Fruit fly (Drosophila melanogaster) whole organism, embryonic: ENCODE measurements around the gene AP-1mu.

Source experiments
- Bteb2 ChIP-seq: fragments of 200-800 bp; sonication (Bioruptor generic); optimal IDR thresholded peaks from 2 replicates; lab custom pipeline; 2016; ENCODE audit warnings: missing biosample characterization, missing genetic modification characterization
- CG10274 ChIP-seq: fragments of 200-800 bp; sonication (Bioruptor generic); optimal IDR thresholded peaks from 3 replicates; lab custom pipeline; 2017; ENCODE audit warnings: missing biosample characterization, mild to moderate bottlenecking, missing genetic modification characterization
- CG10366 ChIP-seq: fragments of 200-800 bp; sonication (Bioruptor generic); IDR thresholded peaks from 2 replicates; pipeline ENCODE4 v1.3.6; 2022; ENCODE audit warnings: missing biosample characterization, missing genetic modification characterization
- CG11247 ChIP-seq: fragments of 200-800 bp; sonication (Bioruptor generic); IDR thresholded peaks from 2 replicates; pipeline ENCODE4 v1.3.6; 2022; ENCODE audit warnings: missing biosample characterization, missing genetic modification characterization
- CG11695 ChIP-seq: fragments of 200-800 bp; sonication (Bioruptor generic); IDR thresholded peaks from 3 replicates; pipeline ENCODE4 v1.3.6; 2022; ENCODE audit warnings: missing biosample characterization, missing genetic modification characterization
- CG12299 ChIP-seq: fragments of 200-800 bp; sonication (Bioruptor generic); optimal IDR thresholded peaks from 2 replicates; lab custom pipeline; 2018; ENCODE audit warnings: missing biosample characterization, mild to moderate bottlenecking, missing genetic modification characterization
- CG12391 ChIP-seq: fragments of 200-800 bp; sonication (Bioruptor generic); optimal IDR thresholded peaks from 3 replicates; lab custom pipeline; 2018; ENCODE audit warnings: missing biosample characterization, mild to moderate bottlenecking, missing genetic modification characterization, moderate library complexity
- CG12769 ChIP-seq: fragments of 200-800 bp; sonication (Bioruptor generic); optimal IDR thresholded peaks from 2 replicates; lab custom pipeline; 2019; ENCODE audit warnings: missing biosample characterization, mild to moderate bottlenecking, missing genetic modification characterization, moderate library complexity
- CG15514 ChIP-seq: fragments of 200-800 bp; sonication (Bioruptor generic); optimal IDR thresholded peaks from 3 replicates; lab custom pipeline; 2017; ENCODE audit warnings: missing biosample characterization, missing genetic modification characterization, mild to moderate bottlenecking, moderate library complexity, missing genetic modification reagents
- CG16779 ChIP-seq: fragments of 200-800 bp; sonication (Bioruptor generic); IDR thresholded peaks from 2 replicates; pipeline ENCODE4 v1.3.6; 2022; ENCODE audit warnings: missing biosample characterization, missing genetic modification characterization
- CG18599 ChIP-seq: fragments of 200-800 bp; sonication (Bioruptor generic); optimal IDR thresholded peaks from 3 replicates; lab custom pipeline; 2017; ENCODE audit warnings: missing biosample characterization, missing genetic modification characterization, mild to moderate bottlenecking, moderate library complexity, missing genetic modification reagents
- CG18764 ChIP-seq: fragments of 200-800 bp; sonication (Bioruptor generic); optimal IDR thresholded peaks from 3 replicates; lab custom pipeline; 2016; ENCODE audit warnings: missing biosample characterization, missing genetic modification characterization
- CG2712 ChIP-seq: fragments of 200-800 bp; optimal IDR thresholded peaks from 3 replicates; lab custom pipeline; 2019; ENCODE audit warnings: missing biosample characterization, mild to moderate bottlenecking, missing genetic modification characterization, moderate library complexity
- CG2889 ChIP-seq: fragments of 200-800 bp; sonication (Bioruptor generic); IDR thresholded peaks from 3 replicates; pipeline ENCODE4 v1.3.6; 2022; ENCODE audit warnings: missing biosample characterization, missing genetic modification characterization
- CG30403 ChIP-seq: fragments of 200-800 bp; sonication (Bioruptor generic); optimal IDR thresholded peaks from 3 replicates; lab custom pipeline; 2016; ENCODE audit warnings: missing biosample characterization, missing genetic modification characterization
- CG32532 ChIP-seq: fragments of 200-800 bp; sonication (Bioruptor generic); IDR thresholded peaks from 2 replicates; pipeline ENCODE4 v1.3.6; 2022; ENCODE audit warnings: missing biosample characterization, missing genetic modification characterization
- CG3726 ChIP-seq: fragments of 200-800 bp; sonication (Bioruptor generic); IDR thresholded peaks from 3 replicates; pipeline ENCODE4, ENCODE4 v1.3.6; 2022; ENCODE audit warnings: missing biosample characterization, missing genetic modification characterization
- CG5180 ChIP-seq: fragments of 200-800 bp; sonication (Bioruptor generic); optimal IDR thresholded peaks from 3 replicates; lab custom pipeline; 2017; ENCODE audit warnings: missing biosample characterization, missing genetic modification characterization, mild to moderate bottlenecking, moderate library complexity, missing genetic modification reagents
- CG7372 ChIP-seq: fragments of 200-800 bp; sonication (Bioruptor generic); IDR thresholded peaks from 2 replicates; pipeline ENCODE4 v1.3.6; 2022; ENCODE audit warnings: missing biosample characterization, missing genetic modification characterization
- CG7556 ChIP-seq: fragments of 200-800 bp; sonication (Bioruptor generic); optimal IDR thresholded peaks from 2 replicates; lab custom pipeline; 2017; ENCODE audit warnings: missing biosample characterization, mild to moderate bottlenecking, missing genetic modification characterization
- CkIIα-i1 ChIP-seq: fragments of 200-800 bp; sonication (Bioruptor generic); IDR thresholded peaks from 2 replicates; pipeline ENCODE4 v1.3.6; 2022; ENCODE audit warnings: missing biosample characterization, missing genetic modification characterization
- D19A ChIP-seq: fragments of 200-800 bp; optimal IDR thresholded peaks from 3 replicates; lab custom pipeline; 2019; ENCODE audit warnings: missing biosample characterization, mild to moderate bottlenecking, missing genetic modification characterization, moderate library complexity
- Dbx ChIP-seq: fragments of 200-800 bp; sonication (Bioruptor generic); IDR thresholded peaks from 3 replicates; pipeline ENCODE4 v1.3.6; 2022; ENCODE audit warnings: missing biosample characterization, missing genetic modification characterization
- Ets97D ChIP-seq: fragments of 200-800 bp; sonication (Bioruptor generic); optimal IDR thresholded peaks from 3 replicates; lab custom pipeline; 2016; ENCODE audit warnings: missing biosample characterization, missing genetic modification characterization
- Meics ChIP-seq: fragments of 200-800 bp; sonication (Bioruptor generic); optimal IDR thresholded peaks from 2 replicates; lab custom pipeline; 2017; ENCODE audit warnings: missing biosample characterization, mild to moderate bottlenecking, missing genetic modification characterization
- Myb ChIP-seq: fragments of 200-800 bp; sonication (Bioruptor generic); optimal IDR thresholded peaks from 2 replicates; lab custom pipeline; 2016; ENCODE audit warnings: missing biosample characterization, missing genetic modification characterization
- NK7.1 ChIP-seq: fragments of 200-800 bp; sonication (Bioruptor generic); optimal IDR thresholded peaks from 3 replicates; lab custom pipeline; 2016; ENCODE audit warnings: missing biosample characterization, missing genetic modification characterization
- Nf-YC ChIP-seq: fragments of 200-800 bp; optimal IDR thresholded peaks from 3 replicates; lab custom pipeline; 2019; ENCODE audit warnings: missing biosample characterization, mild to moderate bottlenecking, missing genetic modification characterization, moderate library complexity
- Oli ChIP-seq: fragments of 200-800 bp; sonication (Bioruptor generic); optimal IDR thresholded peaks from 2 replicates; lab custom pipeline; 2018; ENCODE audit warnings: missing biosample characterization, mild to moderate bottlenecking, missing genetic modification characterization, moderate library complexity
- PHDP ChIP-seq: fragments of 200-800 bp; sonication (Bioruptor generic); optimal IDR thresholded peaks from 3 replicates; lab custom pipeline; 2018; ENCODE audit warnings: missing biosample characterization, mild to moderate bottlenecking, missing genetic modification characterization, moderate library complexity
- Rfx ChIP-seq: fragments of 200-800 bp; sonication (Bioruptor generic); IDR thresholded peaks from 2 replicates; pipeline ENCODE4 v1.3.6; 2022; ENCODE audit warnings: missing biosample characterization, missing genetic modification characterization
- ap ChIP-seq: fragments of 200-800 bp; sonication (Bioruptor generic); IDR thresholded peaks from 2 replicates; pipeline ENCODE4 v1.3.6; 2022; ENCODE audit warnings: missing biosample characterization, missing genetic modification characterization
- az2 ChIP-seq: fragments of 200-800 bp; sonication (Bioruptor generic); optimal IDR thresholded peaks from 3 replicates; lab custom pipeline; 2016; ENCODE audit warnings: missing biosample characterization, missing genetic modification characterization
- caup ChIP-seq: fragments of 200-800 bp; sonication (Bioruptor generic); optimal IDR thresholded peaks from 3 replicates; lab custom pipeline; 2017; ENCODE audit warnings: missing biosample characterization, mild to moderate bottlenecking, missing genetic modification characterization, moderate library complexity; ENCODE audit not compliant: severe bottlenecking
- chinmo ChIP-seq: fragments of 200-800 bp; sonication (Bioruptor generic); IDR thresholded peaks from 4 replicates; pipeline ENCODE4 v1.3.6; 2022; ENCODE audit warnings: missing biosample characterization, missing genetic modification characterization; ENCODE audit not compliant: partially characterized antibody
- dysf ChIP-seq: fragments of 200-800 bp; sonication (Bioruptor generic); IDR thresholded peaks from 3 replicates; pipeline ENCODE4 v1.3.6; 2022; ENCODE audit warnings: missing biosample characterization, missing genetic modification characterization
- grau ChIP-seq: fragments of 200-800 bp; optimal IDR thresholded peaks from 3 replicates; lab custom pipeline; 2019; ENCODE audit warnings: missing biosample characterization, mild to moderate bottlenecking, missing genetic modification characterization, moderate library complexity
- gsb ChIP-seq: fragments of 200-800 bp; sonication (Bioruptor generic); IDR thresholded peaks from 2 replicates; pipeline ENCODE4 v1.3.6; 2022; ENCODE audit warnings: missing biosample characterization, missing genetic modification characterization
- ham ChIP-seq: fragments of 200-800 bp; sonication (Bioruptor generic); IDR thresholded peaks from 2 replicates; pipeline ENCODE4 v1.3.6; 2022; ENCODE audit warnings: missing biosample characterization, missing genetic modification characterization
- hb ChIP-seq: fragments of 200-800 bp; sonication (Bioruptor generic); IDR thresholded peaks from 3 replicates; pipeline ENCODE4 v1.3.6; 2022; ENCODE audit warnings: missing biosample characterization, missing genetic modification characterization; ENCODE audit not compliant: partially characterized antibody
- hkb ChIP-seq, 2 experiments: fragments of 200-800 bp in 1 of 2; fragments of >200 bp in 1 of 2; sonication (Bioruptor generic) in 1 of 2; IDR thresholded peaks in 1 of 2; optimal IDR thresholded peaks in 1 of 2; 2 replicates each; pipeline versions ENCODE4 v1.3.6 to Lab custom; 2017 to 2022; ENCODE audit warnings: missing biosample characterization in 1 of 2, missing genetic modification characterization in 1 of 2
- lilli ChIP-seq: fragments of 200-800 bp; sonication (Bioruptor generic); optimal IDR thresholded peaks from 3 replicates; lab custom pipeline; 2016; ENCODE audit warnings: missing biosample characterization, missing genetic modification characterization
- mam ChIP-seq: fragments of 200-800 bp; sonication (Bioruptor generic); optimal IDR thresholded peaks from 3 replicates; lab custom pipeline; 2016; ENCODE audit warnings: missing biosample characterization, missing genetic modification characterization
- org-1 ChIP-seq: fragments of 200-800 bp; sonication (Bioruptor generic); optimal IDR thresholded peaks from 2 replicates; lab custom pipeline; 2017; ENCODE audit warnings: missing biosample characterization, missing genetic modification characterization
- pho ChIP-seq: fragments of 200-800 bp; sonication (Bioruptor generic); optimal IDR thresholded peaks from 2 replicates; lab custom pipeline; 2016; ENCODE audit warnings: missing biosample characterization, missing genetic modification characterization
- ranshi ChIP-seq: fragments of 200-800 bp; sonication (Bioruptor generic); IDR thresholded peaks from 2 replicates; pipeline ENCODE4 v1.3.6; 2022; ENCODE audit warnings: missing biosample characterization, missing genetic modification characterization
- row ChIP-seq: fragments of 200-800 bp; sonication (Bioruptor generic); IDR thresholded peaks from 3 replicates; pipeline ENCODE4 v1.3.6; 2022; ENCODE audit warnings: missing biosample characterization, missing genetic modification characterization
- sna ChIP-seq: fragments of 200-800 bp; sonication (Bioruptor generic); IDR thresholded peaks from 2 replicates; pipeline ENCODE4 v1.3.6; 2022; ENCODE audit warnings: missing biosample characterization, missing genetic modification characterization; ENCODE audit not compliant: partially characterized antibody
- stc ChIP-seq: fragments of 200-800 bp; sonication (Bioruptor generic); IDR thresholded peaks from 2 replicates; pipeline ENCODE4 v1.3.6; 2022; ENCODE audit warnings: missing biosample characterization, missing genetic modification characterization
- sug ChIP-seq: fragments of 200-800 bp; optimal IDR thresholded peaks from 2 replicates; lab custom pipeline; 2019; ENCODE audit warnings: missing biosample characterization, mild to moderate bottlenecking, missing genetic modification characterization, moderate library complexity
- yki ChIP-seq: fragments of >200 bp; optimal IDR thresholded peaks from 3 replicates; lab custom pipeline; 2018

AP-1mu gene

DNA sequence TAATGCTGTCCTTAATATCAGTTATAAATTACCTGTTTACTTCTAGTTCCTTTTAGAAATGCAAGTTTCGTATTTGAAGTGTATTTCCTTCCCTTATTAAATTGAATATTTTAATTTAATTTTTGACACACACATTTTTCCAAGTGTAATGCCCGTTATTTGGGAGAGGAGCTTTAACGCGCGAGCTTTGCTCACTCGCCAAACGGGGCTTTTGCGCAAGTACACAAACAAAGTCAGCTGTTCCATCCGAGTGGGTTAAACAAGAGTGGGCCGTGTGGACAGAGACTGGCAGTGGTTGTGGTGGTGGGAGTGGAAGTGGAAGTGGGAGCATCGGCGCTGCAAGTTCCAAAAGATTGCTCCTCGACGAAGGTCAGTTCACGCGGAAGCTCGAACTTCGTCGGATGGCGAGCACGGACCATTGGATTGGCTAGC, 21.8 kb upstream of the AP-1mu start, which contains the start of gene CG8301 (continued):
- TF ChIP-seq CG11247 (GFP tag; lab: Robert Waterston, UW): no peak
- TF ChIP-seq ap (GFP tag; lab: Robert Waterston, UW): no peak
- TF ChIP-seq NK7.1: no peak
- TF ChIP-seq Ets97D (GFP tag; lab: Kevin White, UChicago): no peak
- TF ChIP-seq sna (GFP tag; lab: Robert Waterston, UW): no peak
- peak; percentile 45; the same call in 1 of the 2 replicates for TF ChIP-seq CG10366 (GFP tag; lab: Robert Waterston, UW)
- peak; percentile 69; the same call in 1 of the 2 replicates for TF ChIP-seq CG16779 (GFP tag; lab: Robert Waterston, UW)
- peak; percentile 41 for TF ChIP-seq grau (tag; lab: Kevin White, UChicago)
- peak; percentile 39 for TF ChIP-seq CG30403 (GFP tag; lab: Kevin White, UChicago)
- peak; percentile 20 for TF ChIP-seq CG5180 (GFP tag; lab: Kevin White, UChicago)
- TF ChIP-seq yki: no peak
- peak; percentile 7 for TF ChIP-seq org-1
- no peak for TF ChIP-seq CG3726 (GFP tag; lab: Robert Waterston, UW)
- TF ChIP-seq lilli (GFP tag; lab: Kevin White, UChicago): peak; percentile 49
- TF ChIP-seq ranshi (GFP tag; lab: Robert Waterston, UW): no peak
- peak; percentile 3 for TF ChIP-seq Myb (GFP tag; lab: Kevin White, UChicago)
- TF ChIP-seq hb: no peak
- TF ChIP-seq gsb: no peak
- TF ChIP-seq CG2712 (tag; lab: Kevin White, UChicago): peak; percentile 43
- TF ChIP-seq stc: peak; percentile 40; the same call in 1 of the 2 replicates
- TF ChIP-seq CG15514: peak; percentile 48
- no peak for TF ChIP-seq CkIIα-i1 (GFP tag; lab: Robert Waterston, UW)
- TF ChIP-seq row (GFP tag; lab: Robert Waterston, UW): peak; percentile 68
- TF ChIP-seq az2 (GFP tag; lab: Kevin White, UChicago): peak; percentile 5
- peak; percentile 43 for TF ChIP-seq CG12769 (tag; lab: Kevin White, UChicago)
- peak; percentile 24 for TF ChIP-seq CG12299 (tag; lab: Kevin White, UChicago)
- no peak for TF ChIP-seq CG7372 (GFP tag; lab: Robert Waterston, UW)
- no peak for TF ChIP-seq CG2889 (GFP tag; lab: Robert Waterston, UW)
- TF ChIP-seq CG18764 (GFP tag; lab: Kevin White, UChicago): no peak
- peak; percentile 24 for TF ChIP-seq Oli
- TF ChIP-seq chinmo (GFP tag; lab: Robert Waterston, UW): 0 out of 4 replicates have a peak, but pooled peaks have one; percentile 40
- peak; percentile 16; the same call in 1 of the 3 replicates for TF ChIP-seq dysf
- TF ChIP-seq Rfx (GFP tag; lab: Robert Waterston, UW): peak; percentile 35; the same call in 1 of the 2 replicates
- TF ChIP-seq PHDP (tag; lab: Kevin White, UChicago): peak; percentile 52
- TF ChIP-seq Dbx (GFP tag; lab: Robert Waterston, UW): peak; percentile 15; the same call in 1 of the 3 replicates
- TF ChIP-seq Bteb2 (GFP tag; lab: Kevin White, UChicago): peak; percentile 8
- TF ChIP-seq mam (GFP tag; lab: Kevin White, UChicago): peak; percentile 24
- TF ChIP-seq caup: peak; percentile 6
- no peak for TF ChIP-seq ham (GFP tag; lab: Robert Waterston, UW)
- peak; percentile 22 for TF ChIP-seq D19A (tag; lab: Kevin White, UChicago)
- peak; percentile 10 for TF ChIP-seq pho (GFP tag; lab: Kevin White, UChicago)
- TF ChIP-seq CG12391 (tag; lab: Kevin White, UChicago): peak; percentile 53
- TF ChIP-seq Nf-YC (tag; lab: Kevin White, UChicago): peak; percentile 24
- peak; percentile 20 for TF ChIP-seq Meics (GFP tag; lab: Kevin White, UChicago)
- peak; percentile 9 for TF ChIP-seq sug (tag; lab: Kevin White, UChicago)
- peak; percentile 34 for TF ChIP-seq CG7556
- peak; percentile 60; the same call in 1 of the 2 replicates for TF ChIP-seq CG32532 (GFP tag; lab: Robert Waterston, UW)
- no peak for TF ChIP-seq hkb (optimal IDR thresholded peaks at IDR 0.05; lab: Kevin White, UChicago)
- peak; percentile 70 for TF ChIP-seq hkb (GFP tag; IDR thresholded peaks at IDR 0.05; lab: Robert Waterston, UW)
- peak; percentile 41 for TF ChIP-seq CG18599
- TF ChIP-seq CG10274 (GFP tag; lab: Kevin White, UChicago): no peak
- TF ChIP-seq CG11695 (GFP tag; lab: Robert Waterston, UW): peak; percentile 56; the same call in 2 of the 3 replicates
